Worm (Caenorhabditis elegans): Measurements from ENCODE around the gene AC7.3.

Gene AC7.3

ce11 chrIV:5149793-5150192 lies 38.2 kb downstream of the AC7.3 start, which contains the start of gene C24D10.5:
Gene C24D10.5, plus strand, starts transcription at chrIV:5150093.
- TF ChIP-seq nhr-25 (tag; optimal IDR thresholded peaks at IDR 0.05): no peak
- no peak for TF ChIP-seq nhr-77 (tag; optimal IDR thresholded peaks at IDR 0.05)
- no peak for TF ChIP-seq nhr-12 (tag; optimal IDR thresholded peaks at IDR 0.05)
- no peak for TF ChIP-seq mbf-1 (tag; optimal IDR thresholded peaks at IDR 0.05)
- no peak for TF ChIP-seq mdl-1 (tag; optimal IDR thresholded peaks at IDR 0.05)
- no peak for TF ChIP-seq blmp-1 (tag; optimal IDR thresholded peaks at IDR 0.05; ENCODE audit: insufficient read depth)
- no peak for TF ChIP-seq unc-62 (GFP tag; optimal IDR thresholded peaks at IDR 0.05)
- no peak for TF ChIP-seq zag-1 (tag; optimal IDR thresholded peaks at IDR 0.05)
- no peak for TF ChIP-seq dmd-4 (tag; optimal IDR thresholded peaks at IDR 0.05)
- TF ChIP-seq mab-5 (tag; optimal IDR thresholded peaks at IDR 0.05): no peak
- no peak for TF ChIP-seq nhr-23 (tag; optimal IDR thresholded peaks at IDR 0.05)
- no peak for TF ChIP-seq egl-27 (tag; optimal IDR thresholded peaks at IDR 0.05)

DNA sequence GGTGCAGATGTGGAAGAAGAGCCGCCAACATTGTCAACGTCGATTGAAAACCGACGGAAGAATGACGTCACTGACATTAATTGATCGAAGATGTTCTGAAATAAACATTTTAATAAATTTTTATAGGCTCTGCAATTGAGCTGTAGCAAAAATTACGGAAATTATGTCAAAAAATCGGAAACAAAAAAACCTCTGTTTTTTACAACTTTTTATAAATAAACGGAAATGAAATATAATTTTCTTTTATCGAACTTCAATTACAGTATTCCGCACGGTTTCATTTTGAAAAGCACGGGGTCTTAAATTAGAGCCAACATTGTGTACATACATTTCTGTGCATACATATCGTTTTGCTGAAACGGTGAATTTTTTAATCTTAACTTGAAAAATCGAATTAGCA lies 40.8 kb downstream of the AC7.3 start, which contains the start of gene soc-2:
Gene soc-2 (minus strand): TSS at position 101 of the 400 bp plus-strand sequence.
- TF ChIP-seq egl-27 (tag; optimal IDR thresholded peaks at IDR 0.05) (no peak), dmd-4 (tag; optimal IDR thresholded peaks at IDR 0.05) (no peak), ZK546.5 (tag; optimal IDR thresholded peaks at IDR 0.05) (no peak), nhr-25 (tag; optimal IDR thresholded peaks at IDR 0.05) (no peak), elt-3 (tag; optimal IDR thresholded peaks at IDR 0.05) (no peak), nhr-23 (tag; optimal IDR thresholded peaks at IDR 0.05) (no peak), sem-4 (tag; optimal IDR thresholded peaks at IDR 0.05) (no peak), nhr-129 (tag; optimal IDR thresholded peaks at IDR 0.05) (no peak), nhr-11 (tag; optimal IDR thresholded peaks at IDR 0.05) (no peak), F13H6.1 (tag; optimal IDR thresholded peaks at IDR 0.05) (no peak), ceh-82 (tag; optimal IDR thresholded peaks at IDR 0.05) (no peak), ztf-4 (tag; optimal IDR thresholded peaks at IDR 0.05) (no peak), nhr-12 (tag; optimal IDR thresholded peaks at IDR 0.05) (no peak), zag-1 (tag; optimal IDR thresholded peaks at IDR 0.05) (no peak), ceh-16 (tag; optimal IDR thresholded peaks at IDR 0.05) (no peak), unc-55 (GFP tag; optimal IDR thresholded peaks at IDR 0.05) (no peak), ama-1 (optimal IDR thresholded peaks at IDR 0.05) (no peak), unc-62 (GFP tag; optimal IDR thresholded peaks at IDR 0.05) (no peak), ztf-1 (GFP tag; conservative IDR thresholded peaks at IDR 0.05) (no peak)

DNA sequence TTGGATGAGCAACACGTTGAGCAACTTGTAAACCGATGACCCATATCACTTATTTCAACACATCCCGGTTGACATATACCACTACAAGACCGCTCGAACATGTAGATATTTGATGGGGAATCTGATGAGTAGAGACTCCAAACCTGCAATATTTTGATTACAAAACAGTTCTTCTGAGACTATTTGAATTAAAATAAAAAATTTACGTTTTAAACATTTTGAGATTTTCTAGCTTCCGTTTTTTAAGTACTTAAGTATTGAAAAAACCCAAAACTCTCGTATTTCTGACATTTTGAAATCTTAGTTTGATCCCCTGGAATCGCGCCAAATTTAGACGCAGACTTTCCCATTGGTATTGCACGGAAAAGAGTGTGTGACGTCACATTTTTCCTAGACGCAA lies 45.6 kb downstream of the AC7.3 start, which contains the start of gene C24D10.49:
Gene C24D10.49 (minus strand): TSS at position 101 of the 400 bp plus-strand sequence.
- TF ChIP-seq nhr-77 (tag; optimal IDR thresholded peaks at IDR 0.05) (no peak), Y55F3AM.14 (GFP tag; optimal IDR thresholded peaks at IDR 0.05) (no peak), lin-39 (tag; optimal IDR thresholded peaks at IDR 0.05) (no peak), lin-11 (tag; optimal IDR thresholded peaks at IDR 0.05) (no peak), unc-62 (GFP tag; optimal IDR thresholded peaks at IDR 0.05) (no peak), R02D3.7 (tag; optimal IDR thresholded peaks at IDR 0.05) (no peak), ztf-1 (GFP tag; conservative IDR thresholded peaks at IDR 0.05) (no peak)

- TF ChIP-seq nhr-12 (tag; optimal IDR thresholded peaks at IDR 0.05): no peak
- TF ChIP-seq skn-1 (tag; optimal IDR thresholded peaks at IDR 0.05): no peak
- TF ChIP-seq alr-1 (tag; optimal IDR thresholded peaks at IDR 0.05): no peak
- TF ChIP-seq lsy-2 (tag; optimal IDR thresholded peaks at IDR 0.05): peak; percentile 26 to 80
- TF ChIP-seq egl-27 (tag; optimal IDR thresholded peaks at IDR 0.05): no peak
- TF ChIP-seq ama-1 (optimal IDR thresholded peaks at IDR 0.05): no peak
- no peak for TF ChIP-seq nhr-25 (tag; optimal IDR thresholded peaks at IDR 0.05)
- TF ChIP-seq aly-2 (tag; optimal IDR thresholded peaks at IDR 0.05): no peak
- TF ChIP-seq mdl-1 (tag; optimal IDR thresholded peaks at IDR 0.05): no peak
- peak; percentile 75 for TF ChIP-seq C34F6.9 (tag; optimal IDR thresholded peaks at IDR 0.05)
- TF ChIP-seq lin-39 (tag; optimal IDR thresholded peaks at IDR 0.05): no peak
- no peak for TF ChIP-seq lin-11 (tag; optimal IDR thresholded peaks at IDR 0.05)
- TF ChIP-seq ceh-82 (tag; optimal IDR thresholded peaks at IDR 0.05): no peak
- TF ChIP-seq sem-4 (tag; optimal IDR thresholded peaks at IDR 0.05): no peak
- TF ChIP-seq zag-1 (tag; optimal IDR thresholded peaks at IDR 0.05): no peak
- TF ChIP-seq R02D3.7 (tag; optimal IDR thresholded peaks at IDR 0.05): no peak
- no peak for TF ChIP-seq ceh-16 (tag; optimal IDR thresholded peaks at IDR 0.05)
- TF ChIP-seq ZK546.5 (tag; optimal IDR thresholded peaks at IDR 0.05): no peak
- TF ChIP-seq mab-5 (tag; optimal IDR thresholded peaks at IDR 0.05): no peak
- TF ChIP-seq ztf-1 (GFP tag; conservative IDR thresholded peaks at IDR 0.05): no peak
- TF ChIP-seq sma-9 (GFP tag; optimal IDR thresholded peaks at IDR 0.05): peak; percentile 21
- no peak for TF ChIP-seq sma-9 (tag; optimal IDR thresholded peaks at IDR 0.05)
- TF ChIP-seq blmp-1 (tag; optimal IDR thresholded peaks at IDR 0.05; ENCODE audit: insufficient read depth): no peak
- no peak for TF ChIP-seq nhr-237 (tag; optimal IDR thresholded peaks at IDR 0.05)
- TF ChIP-seq snpc-4 (tag; optimal IDR thresholded peaks at IDR 0.05): no peak
- TF ChIP-seq nhr-77 (tag; optimal IDR thresholded peaks at IDR 0.05): no peak
- TF ChIP-seq F13H6.1 (tag; optimal IDR thresholded peaks at IDR 0.05): no peak
- no peak for TF ChIP-seq nhr-23 (tag; optimal IDR thresholded peaks at IDR 0.05)
- TF ChIP-seq ztf-11 (tag; optimal IDR thresholded peaks at IDR 0.05): no peak
- TF ChIP-seq mbf-1 (tag; optimal IDR thresholded peaks at IDR 0.05): no peak
- peak; percentile 34 for TF ChIP-seq sma-3 (GFP tag; optimal IDR thresholded peaks at IDR 0.05)
- TF ChIP-seq unc-55 (GFP tag; optimal IDR thresholded peaks at IDR 0.05): peak; percentile 78
- no peak for TF ChIP-seq peb-1 (tag; optimal IDR thresholded peaks at IDR 0.05)
- peak; percentile 36 for TF ChIP-seq lin-13 (GFP tag; optimal IDR thresholded peaks at IDR 0.05)
- TF ChIP-seq nhr-21 (tag; optimal IDR thresholded peaks at IDR 0.05): no peak
- TF ChIP-seq gmeb-1 (tag; optimal IDR thresholded peaks at IDR 0.05): peak; percentile 72
- peak; percentile 30 for TF ChIP-seq crh-2 (tag; optimal IDR thresholded peaks at IDR 0.05)
Observed at ce11 chrIV:5160171-5160570, 48.5 kb downstream of the AC7.3 start, which contains the start of the genes C24D10.6 and C24D10.4. Gene C24D10.6, minus strand, starts transcription at chrIV:5160248. Gene C24D10.4, plus strand, starts transcription at chrIV:5160522.

Measured in whole organism, L2 larva.